Fruit fly (Drosophila melanogaster): ENCODE results near the gene tal-2A.

tal-2A gene

DNA sequence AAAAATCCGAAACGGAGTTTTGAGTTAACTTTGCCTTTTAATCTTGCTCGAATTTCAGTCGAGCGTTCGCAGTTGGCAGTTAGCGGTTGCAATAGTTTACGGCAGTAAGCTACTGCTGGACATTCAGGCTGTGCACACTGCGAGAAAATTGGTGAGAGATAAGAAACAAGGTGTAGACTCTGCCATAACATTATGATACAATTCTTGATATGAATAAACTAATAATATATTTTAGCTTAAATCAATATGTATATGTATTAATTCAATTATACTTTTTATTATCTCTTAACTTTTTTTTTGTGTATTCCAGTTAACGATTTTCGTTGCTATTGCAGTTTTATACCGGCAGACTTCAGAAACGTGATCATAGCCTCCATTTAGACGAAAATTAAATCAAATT lies 44.4 kb downstream of the tal-2A start (continued):
- TF ChIP-seq net (GFP tag; optimal IDR thresholded peaks at IDR 0.05) (peak; percentile 63), spab (GFP tag; optimal IDR thresholded peaks at IDR 0.05) (peak; percentile 8), topi (GFP tag; optimal IDR thresholded peaks at IDR 0.05) (no peak), fkh (GFP tag; optimal IDR thresholded peaks at IDR 0.05) (no peak), CG34406 (GFP tag; optimal IDR thresholded peaks at IDR 0.05) (peak; percentile 44), CG7368 (GFP tag; optimal IDR thresholded peaks at IDR 0.05) (peak; percentile 19), fd85E (GFP tag; optimal IDR thresholded peaks at IDR 0.05) (no peak), Hr4 (GFP tag; optimal IDR thresholded peaks at IDR 0.05) (peak; percentile 65), esn (GFP tag; optimal IDR thresholded peaks at IDR 0.05) (no peak), Ets96B (tag; optimal IDR thresholded peaks at IDR 0.05) (peak; percentile 26), CG31627 (GFP tag; optimal IDR thresholded peaks at IDR 0.05) (no peak), CG11294 (GFP tag; IDR thresholded peaks at IDR 0.05) (peak; percentile 53; the same call in 1 of the 2 replicates), CG11902 (GFP tag; optimal IDR thresholded peaks at IDR 0.05) (no peak), pdm3 (GFP tag; optimal IDR thresholded peaks at IDR 0.05) (peak; percentile 41), CG9139 (GFP tag; optimal IDR thresholded peaks at IDR 0.05) (no peak), CG6808 (GFP tag; optimal IDR thresholded peaks at IDR 0.05) (peak; percentile 35), CG6276 (GFP tag; optimal IDR thresholded peaks at IDR 0.05) (peak; percentile 74), CG8632 (GFP tag; optimal IDR thresholded peaks at IDR 0.05) (peak; percentile 49), Smox (GFP tag; optimal IDR thresholded peaks at IDR 0.05) (peak; percentile 14), CG10631 (GFP tag; optimal IDR thresholded peaks at IDR 0.05) (peak; percentile 51), CG3032 (tag; optimal IDR thresholded peaks at IDR 0.05) (peak; percentile 15), CG8119 (GFP tag; IDR thresholded peaks at IDR 0.05) (peak; percentile 90), Ets21C (GFP tag; optimal IDR thresholded peaks at IDR 0.05) (no peak), Met (GFP tag; optimal IDR thresholded peaks at IDR 0.05) (no peak)

- TF ChIP-seq Hr4 (GFP tag; optimal IDR thresholded peaks at IDR 0.05) (no peak), CG10669 (GFP tag; optimal IDR thresholded peaks at IDR 0.05) (no peak), CG6854 (GFP tag; optimal IDR thresholded peaks at IDR 0.05) (no peak), svp (GFP tag) (no peak), CG8319 (GFP tag; optimal IDR thresholded peaks at IDR 0.05) (no peak), dac (GFP tag; optimal IDR thresholded peaks at IDR 0.05) (no peak), Gug (GFP tag; IDR thresholded peaks at IDR 0.05) (no peak), Sox14 (GFP tag; optimal IDR thresholded peaks at IDR 0.05) (no peak), CG9139 (GFP tag; optimal IDR thresholded peaks at IDR 0.05) (no peak), eg (GFP tag; IDR thresholded peaks at IDR 0.05) (no peak), acj6 (GFP tag; optimal IDR thresholded peaks at IDR 0.05) (no peak), CG6276 (GFP tag; optimal IDR thresholded peaks at IDR 0.05) (no peak), Ets96B (tag; optimal IDR thresholded peaks at IDR 0.05) (no peak)
Observed at dm6 chr3R:13859242-13859641, 46.3 kb downstream of the tal-2A start.

DNA sequence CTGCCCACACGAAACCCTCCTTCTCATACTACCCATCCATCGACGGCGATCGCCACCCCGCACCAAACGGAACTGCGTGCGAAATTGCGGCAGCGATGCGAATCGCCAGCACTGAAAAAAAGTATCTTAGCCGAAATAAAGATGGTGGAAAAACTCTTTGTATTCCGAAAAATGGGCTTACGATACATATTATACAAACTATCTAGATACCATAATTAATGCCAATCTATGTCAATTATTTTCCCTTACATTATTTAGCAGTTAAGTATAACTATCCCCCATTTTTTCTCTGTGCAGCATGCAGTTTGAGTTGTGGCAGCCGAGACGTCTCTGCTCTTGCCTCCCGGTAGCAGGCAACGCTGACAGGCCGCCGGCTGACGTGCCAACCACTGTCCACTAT lies 48.9 kb downstream of the tal-2A start:
- TF ChIP-seq CG8319 (GFP tag; optimal IDR thresholded peaks at IDR 0.05) (peak; percentile 32), Hr4 (GFP tag; optimal IDR thresholded peaks at IDR 0.05) (peak; percentile 77), topi (GFP tag; optimal IDR thresholded peaks at IDR 0.05) (peak; percentile 59), fkh (GFP tag; optimal IDR thresholded peaks at IDR 0.05) (no peak), spab (GFP tag; optimal IDR thresholded peaks at IDR 0.05) (peak; percentile 58), Eip75B (GFP tag; optimal IDR thresholded peaks at IDR 0.05) (peak; percentile 61), CG10631 (GFP tag; optimal IDR thresholded peaks at IDR 0.05) (peak; percentile 76), vri (GFP tag; optimal IDR thresholded peaks at IDR 0.05) (peak; percentile 43), Ets21C (GFP tag; optimal IDR thresholded peaks at IDR 0.05) (peak; percentile 38), Sox102F (GFP tag; optimal IDR thresholded peaks at IDR 0.05) (peak; percentile 45), CG8632 (GFP tag; optimal IDR thresholded peaks at IDR 0.05) (peak; percentile 59), CG32006 (GFP tag; optimal IDR thresholded peaks at IDR 0.05) (peak; percentile 79), CG3032 (tag; optimal IDR thresholded peaks at IDR 0.05) (peak; percentile 49), ss (GFP tag; optimal IDR thresholded peaks at IDR 0.05) (peak; percentile 63 to 66), CG15336 (GFP tag; IDR thresholded peaks at IDR 0.05) (peak; percentile 82), CG6163 (GFP tag; IDR thresholded peaks at IDR 0.05) (no peak), CG6276 (GFP tag; optimal IDR thresholded peaks at IDR 0.05) (peak; percentile 57), Smox (GFP tag; optimal IDR thresholded peaks at IDR 0.05) (peak; percentile 53), CG9139 (GFP tag; optimal IDR thresholded peaks at IDR 0.05) (peak; percentile 32), dsx (GFP tag; optimal IDR thresholded peaks at IDR 0.05; ENCODE audit: poor library complexity, severe bottlenecking) (peak; percentile 56), OdsH (GFP tag; optimal IDR thresholded peaks at IDR 0.05) (peak; percentile 72), eg (GFP tag; IDR thresholded peaks at IDR 0.05) (0 out of 3 replicates have a peak, but pooled peaks have one; percentile 31), CG34406 (GFP tag; optimal IDR thresholded peaks at IDR 0.05) (peak; percentile 50), CG7368 (GFP tag; optimal IDR thresholded peaks at IDR 0.05) (peak; percentile 4), pdm3 (GFP tag; optimal IDR thresholded peaks at IDR 0.05) (peak; percentile 67), dac (GFP tag; optimal IDR thresholded peaks at IDR 0.05) (peak; percentile 12), CG11294 (GFP tag; IDR thresholded peaks at IDR 0.05) (no peak), CG3919 (GFP tag; optimal IDR thresholded peaks at IDR 0.05) (peak; percentile 67), Ets96B (tag; optimal IDR thresholded peaks at IDR 0.05) (peak; percentile 72), Blimp-1 (GFP tag; optimal IDR thresholded peaks at IDR 0.05) (no peak), Met (GFP tag; optimal IDR thresholded peaks at IDR 0.05) (peak; percentile 70), Eip78C (GFP tag) (peak; percentile 95), esn (GFP tag; optimal IDR thresholded peaks at IDR 0.05) (peak; percentile 76)
